Worm (Caenorhabditis elegans) whole organism, L3 larva: ENCODE measurements around the gene mpk-1.

Experiments
- R02D3.7 ChIP-seq: fragments of 150-350 bp; optimal IDR thresholded peaks from 2 replicates; lab custom pipeline; 2014; ENCODE audit warnings: missing biosample characterization, missing genetic modification characterization
- aly-2 ChIP-seq: fragments of 150-350 bp; optimal IDR thresholded peaks from 2 replicates; lab custom pipeline; 2014; ENCODE audit warnings: missing biosample characterization, missing genetic modification characterization
- ama-1 ChIP-seq: fragments of 150-350 bp; optimal IDR thresholded peaks from 2 replicates; lab custom pipeline; 2018
- ceh-28 ChIP-seq: fragments of 150-350 bp; optimal IDR thresholded peaks from 2 replicates; lab custom pipeline; 2014; ENCODE audit warnings: missing biosample characterization, missing genetic modification reagents, missing genetic modification characterization
- ceh-82 ChIP-seq: fragments of 150-350 bp; optimal IDR thresholded peaks from 2 replicates; lab custom pipeline; 2014; ENCODE audit warnings: missing biosample characterization, missing genetic modification characterization
- daf-12 ChIP-seq: fragments of 150-350 bp; optimal IDR thresholded peaks from 2 replicates; lab custom pipeline; 2014; ENCODE audit warnings: missing biosample characterization, missing genetic modification reagents, missing genetic modification characterization
- egl-27 ChIP-seq: sonication (generic microtip); optimal IDR thresholded peaks from 4 replicates; lab custom pipeline; 2017; ENCODE audit warnings: missing biosample characterization, missing genetic modification reagents, missing genetic modification characterization
- egl-5 ChIP-seq: fragments of 150-350 bp; optimal IDR thresholded peaks from 2 replicates; lab custom pipeline; 2017; ENCODE audit warnings: missing biosample characterization, missing genetic modification reagents, missing genetic modification characterization, inconsistent platforms
- elt-2 ChIP-seq: sonication (generic microtip); optimal IDR thresholded peaks from 2 replicates; lab custom pipeline; 2016; ENCODE audit warnings: missing genetic modification reagents, mild to moderate bottlenecking, missing genetic modification characterization, missing compliant biosample characterization
- fkh-2 ChIP-seq: fragments of 150-350 bp; optimal IDR thresholded peaks from 2 replicates; lab custom pipeline; 2014; ENCODE audit warnings: missing biosample characterization, missing genetic modification reagents, missing genetic modification characterization
- fos-1 ChIP-seq: fragments of 150-350 bp; optimal IDR thresholded peaks from 2 replicates; lab custom pipeline; 2014; ENCODE audit warnings: missing biosample characterization, missing genetic modification characterization
- hmg-11 ChIP-seq: sonication (generic microtip); optimal IDR thresholded peaks from 2 replicates; lab custom pipeline; 2016; ENCODE audit warnings: missing genetic modification characterization, missing compliant biosample characterization
- jun-1 ChIP-seq: fragments of 150-350 bp; optimal IDR thresholded peaks from 2 replicates; lab custom pipeline; 2014; ENCODE audit warnings: missing biosample characterization, missing genetic modification reagents, missing genetic modification characterization
- lin-39 ChIP-seq: fragments of 150-350 bp; optimal IDR thresholded peaks from 2 replicates; lab custom pipeline; 2018; ENCODE audit warnings: missing biosample characterization, missing genetic modification reagents, missing genetic modification characterization
- lsy-12 ChIP-seq: sonication (generic microtip); optimal IDR thresholded peaks from 2 replicates; lab custom pipeline; 2016; ENCODE audit warnings: mild to moderate bottlenecking, missing genetic modification characterization, missing compliant biosample characterization
- mdl-1 ChIP-seq: fragments of 150-350 bp; optimal IDR thresholded peaks from 2 replicates; lab custom pipeline; 2014; ENCODE audit warnings: missing biosample characterization, missing genetic modification characterization
- mml-1 ChIP-seq: fragments of 150-350 bp; sonication (generic microtip); optimal IDR thresholded peaks from 3 replicates; lab custom pipeline; 2014; ENCODE audit warnings: missing biosample characterization, missing genetic modification characterization
- nfya-1 ChIP-seq: sonication (generic microtip); optimal IDR thresholded peaks from 2 replicates; lab custom pipeline; 2017; ENCODE audit warnings: missing genetic modification characterization, mild to moderate bottlenecking, missing compliant biosample characterization, antibody characterized with exemption, moderate library complexity; ENCODE audit not compliant: insufficient read depth
- nhr-11 ChIP-seq: fragments of 150-350 bp; optimal IDR thresholded peaks from 2 replicates; lab custom pipeline; 2014; ENCODE audit warnings: missing biosample characterization, missing genetic modification characterization
- nhr-23 ChIP-seq: fragments of 150-350 bp; optimal IDR thresholded peaks from 2 replicates; lab custom pipeline; 2014; ENCODE audit warnings: missing biosample characterization, missing genetic modification reagents, missing genetic modification characterization
- nhr-237 ChIP-seq: fragments of 150-350 bp; optimal IDR thresholded peaks from 2 replicates; lab custom pipeline; 2014; ENCODE audit warnings: missing biosample characterization, missing genetic modification characterization
- nhr-25 ChIP-seq: sonication (generic microtip); optimal IDR thresholded peaks from 2 replicates; lab custom pipeline; 2017; ENCODE audit warnings: missing biosample characterization, missing genetic modification characterization
- nhr-28 ChIP-seq: fragments of 150-350 bp; optimal IDR thresholded peaks from 2 replicates; lab custom pipeline; 2014; ENCODE audit warnings: missing biosample characterization, missing genetic modification characterization
- nhr-43 ChIP-seq: sonication (generic microtip); optimal IDR thresholded peaks from 2 replicates; lab custom pipeline; 2016; ENCODE audit warnings: mild to moderate bottlenecking, missing genetic modification characterization, missing compliant biosample characterization; ENCODE audit not compliant: poor library complexity, severe bottlenecking
- nhr-67 ChIP-seq: fragments of 150-350 bp; optimal IDR thresholded peaks from 2 replicates; lab custom pipeline; 2014; ENCODE audit warnings: missing biosample characterization, missing genetic modification characterization
- nhr-76 ChIP-seq: fragments of 150-350 bp; sonication (generic microtip); optimal IDR thresholded peaks from 5 replicates; lab custom pipeline; 2014; ENCODE audit warnings: missing biosample characterization, missing genetic modification characterization
- nhr-77 ChIP-seq: fragments of 150-350 bp; optimal IDR thresholded peaks from 2 replicates; lab custom pipeline; 2014; ENCODE audit warnings: missing biosample characterization, missing genetic modification characterization
- pha-4 ChIP-seq: fragments of 150-350 bp; optimal IDR thresholded peaks from 2 replicates; lab custom pipeline; 2014; ENCODE audit warnings: missing biosample characterization, missing genetic modification reagents, missing genetic modification characterization
- pqm-1 ChIP-seq: fragments of 150-350 bp; optimal IDR thresholded peaks from 2 replicates; lab custom pipeline; 2017; ENCODE audit warnings: missing biosample characterization, missing genetic modification characterization, inconsistent platforms
- sea-2 ChIP-seq: fragments of 150-350 bp; sonication (generic microtip); optimal IDR thresholded peaks from 4 replicates; lab custom pipeline; 2014; ENCODE audit warnings: missing biosample characterization, missing genetic modification reagents, missing genetic modification characterization
- skn-1 ChIP-seq: fragments of 150-350 bp; optimal IDR thresholded peaks from 2 replicates; lab custom pipeline; 2014; ENCODE audit warnings: missing biosample characterization, missing genetic modification characterization
- snpc-4 ChIP-seq: fragments of 150-350 bp; optimal IDR thresholded peaks from 2 replicates; lab custom pipeline; 2014; ENCODE audit warnings: missing biosample characterization, missing genetic modification characterization
- tbx-2 ChIP-seq: sonication (generic microtip); optimal IDR thresholded peaks from 2 replicates; lab custom pipeline; 2016; ENCODE audit warnings: mild to moderate bottlenecking, missing genetic modification characterization, missing compliant biosample characterization
- unc-39 ChIP-seq: sonication (generic microtip); optimal IDR thresholded peaks from 4 replicates; lab custom pipeline; 2017; ENCODE audit warnings: missing biosample characterization, missing genetic modification characterization
- unc-62 ChIP-seq: fragments of 150-350 bp; sonication (generic microtip); optimal IDR thresholded peaks from 4 replicates; lab custom pipeline; 2014; ENCODE audit warnings: missing biosample characterization, missing genetic modification reagents, missing genetic modification characterization
- zag-1 ChIP-seq: fragments of 150-350 bp; optimal IDR thresholded peaks from 2 replicates; lab custom pipeline; 2014; ENCODE audit warnings: missing biosample characterization, missing genetic modification characterization
- ztf-11 ChIP-seq: fragments of 150-350 bp; optimal IDR thresholded peaks from 2 replicates; lab custom pipeline; 2014; ENCODE audit warnings: missing biosample characterization, missing genetic modification characterization
- ztf-4 ChIP-seq: fragments of 150-350 bp; optimal IDR thresholded peaks from 2 replicates; lab custom pipeline; 2014; ENCODE audit warnings: missing biosample characterization, missing genetic modification characterization

mpk-1 gene

DNA sequence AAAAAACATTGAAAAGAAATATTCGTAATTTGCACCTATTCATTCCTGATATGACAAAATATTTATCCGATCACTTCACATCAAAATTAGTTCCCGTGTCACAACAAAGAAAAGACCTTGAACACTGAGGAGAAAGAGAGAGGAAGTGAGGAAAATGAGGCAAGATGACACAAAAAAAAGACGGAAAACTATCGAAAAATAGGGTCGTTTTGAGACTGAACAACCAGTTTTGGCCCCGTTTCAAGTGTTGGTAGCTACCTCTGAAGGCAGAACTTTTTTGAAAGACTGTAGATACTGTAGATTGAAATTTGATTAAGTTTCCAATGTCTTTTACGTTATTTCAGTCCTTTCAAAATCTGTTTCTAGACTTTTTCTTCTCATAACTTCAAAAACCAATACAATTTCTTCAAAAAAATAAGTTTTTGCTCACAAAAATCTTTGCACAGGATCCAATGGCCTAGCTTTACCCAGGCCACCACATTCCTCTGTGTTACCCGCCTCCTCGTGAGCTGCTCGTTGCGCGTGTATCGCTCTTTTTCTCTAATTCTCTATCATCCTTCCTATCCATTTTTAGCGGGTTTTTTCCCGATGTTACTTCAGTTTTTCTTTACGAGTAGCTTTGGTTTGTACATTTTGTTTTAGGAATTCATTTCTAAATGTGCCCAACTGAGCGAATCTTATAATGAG, 31.5 kb downstream of the mpk-1 start (continued):
- no peak for TF ChIP-seq elt-2 (tag; lab: Kevin White, UChicago)

DNA sequence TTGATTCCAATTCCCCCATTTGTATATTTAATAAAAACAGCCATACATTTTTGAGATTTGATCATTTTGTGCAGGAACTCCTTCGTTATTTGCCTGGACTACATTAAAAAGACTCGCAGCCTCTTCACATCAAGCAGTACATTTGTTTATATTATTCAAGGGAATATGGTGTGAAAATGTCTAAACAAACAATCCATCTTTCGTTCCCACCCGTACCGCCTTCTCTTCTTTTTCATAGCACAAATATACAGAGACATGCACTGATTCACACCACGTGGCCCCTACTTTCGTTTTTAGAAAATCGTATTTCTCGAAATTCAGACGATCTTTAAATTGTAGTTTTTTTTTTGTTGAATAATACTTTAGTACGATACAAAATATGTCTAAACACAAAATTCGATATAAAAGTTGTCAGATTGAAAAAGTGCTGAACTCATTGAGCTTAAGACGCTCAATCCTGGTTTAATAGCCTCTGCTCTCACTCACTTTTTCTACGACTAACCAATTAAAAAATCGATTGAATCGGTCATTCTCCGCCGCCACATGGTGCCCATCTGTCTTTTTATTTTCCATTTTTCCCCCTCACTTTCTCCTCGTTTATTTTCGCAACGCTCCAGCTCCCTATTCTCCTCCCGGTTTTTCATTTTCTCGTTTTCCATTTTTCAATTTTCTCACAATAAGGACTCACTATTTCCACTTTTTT, 32.5 kb downstream of the mpk-1 start:
- TF ChIP-seq mml-1 (tag; lab: Kevin White, UChicago) (no peak), ceh-82 (peak; percentile 46), nhr-76 (tag; lab: Kevin White, UChicago) (no peak), nhr-25 (tag; lab: Kevin White, UChicago) (peak; percentile 38), nhr-77 (tag; lab: Kevin White, UChicago) (peak; percentile 46), zag-1 (tag; lab: Kevin White, UChicago) (no peak), R02D3.7 (tag; lab: Kevin White, UChicago) (peak; percentile 31), jun-1 (peak; percentile 34), pqm-1 (tag; lab: Kevin White, UChicago) (peak; percentile 30), ztf-4 (peak; percentile 60), nhr-23 (tag; lab: Kevin White, UChicago) (peak; percentile 60), nhr-237 (tag; lab: Kevin White, UChicago) (no peak), elt-2 (tag; lab: Kevin White, UChicago) (peak; percentile 58), ceh-28 (tag; lab: Kevin White, UChicago) (peak; percentile 56), daf-12 (tag; lab: Kevin White, UChicago) (peak; percentile 49), hmg-11 (tag; lab: Kevin White, UChicago) (peak; percentile 47), aly-2 (peak; percentile 33), tbx-2 (tag; lab: Kevin White, UChicago) (peak; percentile 87), pha-4 (tag; lab: Kevin White, UChicago) (peak; percentile 36), ama-1 (lab: Kevin White, UChicago) (peak; percentile 95), lsy-12 (tag; lab: Kevin White, UChicago) (peak; percentile 74), nfya-1 (tag; lab: Kevin White, UChicago) (peak; percentile 56), nhr-11 (tag; lab: Kevin White, UChicago) (no peak), fkh-2 (tag; lab: Kevin White, UChicago) (no peak), nhr-43 (peak; percentile 84), nhr-28 (tag; lab: Kevin White, UChicago) (no peak)

DNA sequence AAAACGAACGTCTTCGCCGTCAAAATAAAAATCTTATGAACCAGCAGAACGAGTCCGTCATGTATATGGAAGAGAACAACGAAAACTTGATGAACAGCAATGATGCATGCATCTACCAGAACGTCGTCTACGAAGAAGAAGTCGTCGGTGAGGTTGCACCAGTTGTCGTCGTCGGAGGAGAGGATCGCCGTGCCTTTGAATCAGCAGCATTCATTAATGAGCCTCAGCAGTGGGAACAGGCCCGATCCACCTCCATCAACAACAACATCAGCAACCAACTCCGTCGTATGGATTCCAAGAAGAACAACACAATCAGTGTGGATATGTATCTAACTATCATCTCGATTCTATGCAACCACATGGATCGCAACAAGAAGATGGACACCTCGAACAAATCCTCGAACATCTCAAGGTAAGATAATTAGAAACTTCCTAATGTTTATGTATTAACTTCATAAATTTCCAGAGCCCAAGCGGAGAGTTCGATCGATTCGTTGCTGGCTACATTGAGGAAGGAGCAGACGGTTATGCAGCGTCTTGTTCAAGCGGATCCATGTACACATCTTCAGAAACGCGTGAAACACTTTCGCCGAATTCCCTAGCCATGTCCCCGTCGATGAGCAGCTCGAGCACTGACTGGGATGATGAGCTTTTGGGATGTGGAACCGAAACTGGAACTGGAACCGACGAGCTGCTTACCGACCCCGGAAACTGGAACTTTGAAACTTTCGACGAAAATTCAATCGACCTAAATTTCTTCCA, 33.4 kb downstream of the mpk-1 start:
- TF ChIP-seq skn-1 (tag; lab: Kevin White, UChicago) (no peak), nhr-23 (tag; lab: Kevin White, UChicago) (peak; percentile 1), ama-1 (lab: Kevin White, UChicago) (peak; percentile 52)

DNA sequence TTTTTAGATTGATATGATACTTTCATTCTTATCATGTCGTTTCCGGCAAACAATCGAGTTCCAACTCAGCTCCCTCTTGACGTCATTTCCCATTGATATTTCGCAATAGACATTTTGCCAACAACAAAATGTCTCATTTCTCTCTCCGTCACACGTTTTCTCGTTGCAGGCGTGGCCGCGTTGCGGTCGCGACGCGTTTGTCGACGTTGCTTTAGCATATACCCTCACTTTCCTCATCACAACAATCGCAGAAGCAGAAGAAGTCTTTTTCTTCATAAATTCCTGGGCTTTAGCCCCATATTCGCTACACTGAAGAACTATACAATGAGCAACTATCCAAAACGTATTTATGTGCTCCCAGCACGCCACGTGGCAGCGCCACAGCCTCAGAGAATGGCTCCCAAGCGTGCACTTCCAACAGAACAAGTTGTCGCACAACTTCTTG, 34.2 kb downstream of the mpk-1 start, which contains the start of gene xbp-1:
Gene xbp-1 (plus strand): TSS at position 151 of the 445 bp plus-strand sequence.
- peak; percentile 97 for TF ChIP-seq pqm-1 (tag; lab: Kevin White, UChicago)
- TF ChIP-seq ztf-11, result no peak
- TF ChIP-seq elt-2 (tag; lab: Kevin White, UChicago), result peak; percentile 98
- peak; percentile 76 for TF ChIP-seq snpc-4 (tag; lab: Kevin White, UChicago)
- TF ChIP-seq sea-2 (GFP tag; lab: Kevin White, UChicago), result peak; percentile 75
- peak; percentile 80 for TF ChIP-seq hmg-11 (tag; lab: Kevin White, UChicago)
- no peak for TF ChIP-seq zag-1 (tag; lab: Kevin White, UChicago)
- TF ChIP-seq R02D3.7 (tag; lab: Kevin White, UChicago), result peak; percentile 64
- TF ChIP-seq aly-2, result no peak
- peak; percentile 90 for TF ChIP-seq egl-5 (tag; lab: Kevin White, UChicago)
- peak; percentile 89 for TF ChIP-seq nhr-23 (tag; lab: Kevin White, UChicago)
- no peak for TF ChIP-seq nhr-76 (tag; lab: Kevin White, UChicago)
- peak; percentile 55 for TF ChIP-seq mdl-1 (tag; lab: Kevin White, UChicago)
- peak; percentile 88 for TF ChIP-seq ama-1 (lab: Kevin White, UChicago)
- TF ChIP-seq nhr-67, result no peak
- peak; percentile 81 for TF ChIP-seq lsy-12 (tag; lab: Kevin White, UChicago)
- TF ChIP-seq ceh-28 (tag; lab: Kevin White, UChicago), result peak; percentile 75
- peak; percentile 95 for TF ChIP-seq pha-4 (tag; lab: Kevin White, UChicago)
- TF ChIP-seq ztf-4, result no peak
- TF ChIP-seq ceh-82, result peak; percentile 45
- no peak for TF ChIP-seq nhr-77 (tag; lab: Kevin White, UChicago)
- no peak for TF ChIP-seq nhr-28 (tag; lab: Kevin White, UChicago)
- peak; percentile 30 for TF ChIP-seq unc-62
- no peak for TF ChIP-seq fkh-2 (tag; lab: Kevin White, UChicago)
- TF ChIP-seq fos-1, result peak; percentile 85
- TF ChIP-seq tbx-2 (tag; lab: Kevin White, UChicago), result peak; percentile 16
- peak; percentile 96 for TF ChIP-seq jun-1
- peak; percentile 39 for TF ChIP-seq nhr-43
- peak; percentile 86 for TF ChIP-seq egl-27
- TF ChIP-seq nhr-25 (tag; lab: Kevin White, UChicago), result peak; percentile 94
- TF ChIP-seq skn-1 (tag; lab: Kevin White, UChicago), result peak; percentile 88
- peak; percentile 94 for TF ChIP-seq nfya-1 (tag; lab: Kevin White, UChicago)
- TF ChIP-seq lin-39 (tag; lab: Kevin White, UChicago), result peak; percentile 94
- TF ChIP-seq unc-39, result no peak
